Fruit fly (Drosophila melanogaster) whole organism, embryonic: ENCODE results near the gene Snr1.
A peak's percentile ranks its signal among the peaks of the same experiment; 100 is the strongest.

Source experiments
- Atf6 ChIP-seq: fragments of 200-800 bp; sonication (Bioruptor generic); IDR thresholded peaks from 2 replicates; pipeline ENCODE4 v1.3.6; 2022; ENCODE audit warnings: missing biosample characterization, missing genetic modification characterization
- BEAF-32 ChIP-seq: fragments of 200-800 bp; sonication (Bioruptor generic); optimal IDR thresholded peaks from 3 replicates; lab custom pipeline; 2017; ENCODE audit warnings: missing biosample characterization, missing genetic modification characterization, mild to moderate bottlenecking, moderate library complexity, missing genetic modification reagents
- Bteb2 ChIP-seq: fragments of 200-800 bp; sonication (Bioruptor generic); optimal IDR thresholded peaks from 2 replicates; lab custom pipeline; 2016; ENCODE audit warnings: missing biosample characterization, missing genetic modification characterization
- C15 ChIP-seq: fragments of 200-800 bp; sonication (Bioruptor generic); IDR thresholded peaks from 3 replicates; pipeline ENCODE4 v1.3.6; 2022; ENCODE audit warnings: missing biosample characterization, missing genetic modification characterization
- CG10147 ChIP-seq: fragments of 200-800 bp; sonication (Bioruptor generic); optimal IDR thresholded peaks from 2 replicates; lab custom pipeline; 2019; ENCODE audit warnings: missing biosample characterization, mild to moderate bottlenecking, missing genetic modification characterization, moderate library complexity
- CG12299 ChIP-seq: fragments of 200-800 bp; sonication (Bioruptor generic); optimal IDR thresholded peaks from 2 replicates; lab custom pipeline; 2018; ENCODE audit warnings: missing biosample characterization, mild to moderate bottlenecking, missing genetic modification characterization
- CG12769 ChIP-seq: fragments of 200-800 bp; sonication (Bioruptor generic); optimal IDR thresholded peaks from 2 replicates; lab custom pipeline; 2019; ENCODE audit warnings: missing biosample characterization, mild to moderate bottlenecking, missing genetic modification characterization, moderate library complexity
- CG13123 ChIP-seq: fragments of 200-800 bp; sonication (Bioruptor generic); optimal IDR thresholded peaks from 2 replicates; lab custom pipeline; 2016; ENCODE audit warnings: missing biosample characterization, missing genetic modification characterization
- CG15514 ChIP-seq: fragments of 200-800 bp; sonication (Bioruptor generic); optimal IDR thresholded peaks from 3 replicates; lab custom pipeline; 2017; ENCODE audit warnings: missing biosample characterization, missing genetic modification characterization, mild to moderate bottlenecking, moderate library complexity, missing genetic modification reagents
- CG17385 ChIP-seq: fragments of 200-800 bp; sonication (Bioruptor generic); optimal IDR thresholded peaks from 3 replicates; lab custom pipeline; 2018; ENCODE audit warnings: missing biosample characterization, mild to moderate bottlenecking, missing genetic modification characterization
- CG17912 ChIP-seq: fragments of 200-800 bp; sonication (Bioruptor generic); optimal IDR thresholded peaks from 2 replicates; lab custom pipeline; 2018; ENCODE audit warnings: missing biosample characterization, mild to moderate bottlenecking, missing genetic modification characterization
- CG1832 ChIP-seq: fragments of 200-800 bp; sonication (Bioruptor generic); optimal IDR thresholded peaks from 2 replicates; lab custom pipeline; 2017; ENCODE audit warnings: missing biosample characterization, mild to moderate bottlenecking, missing genetic modification characterization, inconsistent platforms
- CG18619 ChIP-seq: fragments of 200-800 bp; sonication (Bioruptor generic); optimal IDR thresholded peaks from 3 replicates; lab custom pipeline; 2017; ENCODE audit warnings: missing biosample characterization, mild to moderate bottlenecking, missing genetic modification characterization
- CG2712 ChIP-seq: fragments of 200-800 bp; optimal IDR thresholded peaks from 3 replicates; lab custom pipeline; 2019; ENCODE audit warnings: missing biosample characterization, mild to moderate bottlenecking, missing genetic modification characterization, moderate library complexity
- CG2889 ChIP-seq: fragments of 200-800 bp; sonication (Bioruptor generic); IDR thresholded peaks from 3 replicates; pipeline ENCODE4 v1.3.6; 2022; ENCODE audit warnings: missing biosample characterization, missing genetic modification characterization
- CG31388 ChIP-seq: fragments of 200-800 bp; sonication (Bioruptor generic); optimal IDR thresholded peaks from 2 replicates; lab custom pipeline; 2016; ENCODE audit warnings: missing biosample characterization, missing genetic modification characterization
- CG3838 ChIP-seq: fragments of 200-800 bp; sonication (Bioruptor generic); optimal IDR thresholded peaks from 3 replicates; lab custom pipeline; 2016; ENCODE audit warnings: missing biosample characterization, missing genetic modification characterization
- CG4617 ChIP-seq: fragments of 200-800 bp; sonication (Bioruptor generic); optimal IDR thresholded peaks from 3 replicates; lab custom pipeline; 2016; ENCODE audit warnings: missing biosample characterization, missing genetic modification characterization, borderline replicate concordance
- CG6683 ChIP-seq: fragments of 200-800 bp; sonication (Bioruptor generic); optimal IDR thresholded peaks from 2 replicates; lab custom pipeline; 2017; ENCODE audit warnings: missing biosample characterization, mild to moderate bottlenecking, missing genetic modification characterization, missing genetic modification reagents
- CG6765 ChIP-seq: fragments of 200-800 bp; sonication (Bioruptor generic); optimal IDR thresholded peaks from 3 replicates; lab custom pipeline; 2017; ENCODE audit warnings: missing biosample characterization, mild to moderate bottlenecking, missing genetic modification characterization
- CG8924 ChIP-seq: fragments of 200-800 bp; optimal IDR thresholded peaks from 3 replicates; lab custom pipeline; 2019; ENCODE audit warnings: missing biosample characterization, mild to moderate bottlenecking, missing genetic modification characterization, moderate library complexity
- Chrac-16 ChIP-seq: fragments of 200-800 bp; sonication (Bioruptor generic); optimal IDR thresholded peaks from 3 replicates; lab custom pipeline; 2016; ENCODE audit warnings: missing biosample characterization, missing genetic modification characterization
- Dad ChIP-seq: fragments of 200-800 bp; sonication (Bioruptor generic); optimal IDR thresholded peaks from 3 replicates; lab custom pipeline; 2016; ENCODE audit warnings: missing biosample characterization, missing genetic modification characterization
- GATAe ChIP-seq: fragments of 200-800 bp; sonication (Bioruptor generic); conservative IDR thresholded peaks from 2 replicates; pipeline ENCODE4 v1.3.6; 2022; ENCODE audit warnings: missing biosample characterization, missing genetic modification characterization
- Hey ChIP-seq: fragments of 200-800 bp; sonication (Bioruptor generic); optimal IDR thresholded peaks from 3 replicates; lab custom pipeline; 2018; ENCODE audit warnings: missing biosample characterization, mild to moderate bottlenecking, missing genetic modification characterization
- Hsf ChIP-seq: fragments of 200-800 bp; sonication (Bioruptor generic); optimal IDR thresholded peaks from 3 replicates; lab custom pipeline; 2016; ENCODE audit warnings: missing biosample characterization, missing genetic modification characterization
- Lhr ChIP-seq: fragments of 200-800 bp; sonication (Bioruptor generic); optimal IDR thresholded peaks from 3 replicates; lab custom pipeline; 2017; ENCODE audit warnings: mild to moderate bottlenecking, missing biosample characterization, missing genetic modification reagents, missing genetic modification characterization
- Spps ChIP-seq: fragments of 200-800 bp; sonication (Bioruptor generic); optimal IDR thresholded peaks from 2 replicates; lab custom pipeline; 2018; ENCODE audit warnings: missing biosample characterization, mild to moderate bottlenecking, missing genetic modification characterization
- Vsx1 ChIP-seq: fragments of 200-800 bp; sonication (Bioruptor generic); optimal IDR thresholded peaks from 2 replicates; lab custom pipeline; 2017; ENCODE audit warnings: missing biosample characterization, mild to moderate bottlenecking, missing genetic modification characterization, missing genetic modification reagents
- amos ChIP-seq: fragments of 200-800 bp; sonication (Bioruptor generic); IDR thresholded peaks from 2 replicates; pipeline ENCODE4 v1.3.6; 2022; ENCODE audit warnings: missing biosample characterization, missing genetic modification characterization; ENCODE audit not compliant: partially characterized antibody
- bigmax ChIP-seq: fragments of 200-800 bp; sonication (Bioruptor generic); optimal IDR thresholded peaks from 2 replicates; lab custom pipeline; 2018; ENCODE audit warnings: missing biosample characterization, mild to moderate bottlenecking, missing genetic modification characterization
- dmrt11E ChIP-seq: fragments of 200-800 bp; sonication (Bioruptor generic); optimal IDR thresholded peaks from 3 replicates; lab custom pipeline; 2018; ENCODE audit warnings: missing biosample characterization, mild to moderate bottlenecking, missing genetic modification characterization, moderate library complexity
- ewg ChIP-seq: fragments of 200-800 bp; sonication (Bioruptor generic); optimal IDR thresholded peaks from 3 replicates; lab custom pipeline; 2017; ENCODE audit warnings: mild to moderate bottlenecking, missing biosample characterization, missing genetic modification reagents, missing genetic modification characterization
- eyg ChIP-seq: fragments of 200-800 bp; sonication (Bioruptor generic); optimal IDR thresholded peaks from 3 replicates; lab custom pipeline; 2016; ENCODE audit warnings: missing biosample characterization, missing genetic modification characterization
- fu2 ChIP-seq: fragments of 200-800 bp; sonication (Bioruptor generic); optimal IDR thresholded peaks from 2 replicates; lab custom pipeline; 2016; ENCODE audit warnings: missing biosample characterization, missing genetic modification characterization
- gcm2 ChIP-seq: fragments of 200-800 bp; sonication (Bioruptor generic); optimal IDR thresholded peaks from 2 replicates; lab custom pipeline; 2016; ENCODE audit warnings: missing biosample characterization, missing genetic modification characterization
- hkb ChIP-seq, 2 experiments: fragments of 200-800 bp in 1 of 2; fragments of >200 bp in 1 of 2; sonication (Bioruptor generic) in 1 of 2; IDR thresholded peaks in 1 of 2; optimal IDR thresholded peaks in 1 of 2; 2 replicates each; pipeline versions ENCODE4 v1.3.6 to Lab custom; 2017 to 2022; ENCODE audit warnings: missing biosample characterization in 1 of 2, missing genetic modification characterization in 1 of 2
- hth ChIP-seq: fragments of >200 bp; optimal IDR thresholded peaks from 2 replicates; lab custom pipeline; 2017; ENCODE audit warnings: inconsistent platforms
- lov ChIP-seq, 2 experiments: fragments of 200-800 bp in 1 of 2; fragments of >200 bp in 1 of 2; sonication (Bioruptor generic) in 1 of 2; IDR thresholded peaks in 1 of 2; optimal IDR thresholded peaks in 1 of 2; 2 replicates in 1 of 2; 3 replicates in 1 of 2; pipeline versions ENCODE4 v1.3.6 to Lab custom; 2017 to 2022; ENCODE audit warnings: missing biosample characterization in 1 of 2, missing genetic modification characterization in 1 of 2
- mam ChIP-seq: fragments of 200-800 bp; sonication (Bioruptor generic); optimal IDR thresholded peaks from 3 replicates; lab custom pipeline; 2016; ENCODE audit warnings: missing biosample characterization, missing genetic modification characterization
- mld ChIP-seq: fragments of 200-800 bp; sonication (Bioruptor generic); IDR thresholded peaks from 3 replicates; pipeline ENCODE4 v1.3.6; 2022; ENCODE audit warnings: missing biosample characterization, missing genetic modification characterization; ENCODE audit not compliant: partially characterized antibody
- nmo ChIP-seq: fragments of 200-800 bp; sonication (Bioruptor generic); optimal IDR thresholded peaks from 2 replicates; lab custom pipeline; 2018; ENCODE audit warnings: missing biosample characterization, mild to moderate bottlenecking, missing genetic modification characterization, moderate library complexity
- otp ChIP-seq: fragments of 200-800 bp; sonication (Bioruptor generic); IDR thresholded peaks from 3 replicates; pipeline ENCODE4, ENCODE4 v1.3.6; 2022; ENCODE audit warnings: missing biosample characterization, missing genetic modification characterization
- repo ChIP-seq: fragments of 200-800 bp; sonication (Bioruptor generic); optimal IDR thresholded peaks from 2 replicates; lab custom pipeline; 2016; ENCODE audit warnings: missing biosample characterization, missing genetic modification characterization
- rib ChIP-seq: fragments of 200-800 bp; sonication (Bioruptor generic); IDR thresholded peaks from 2 replicates; pipeline ENCODE4 v1.3.6; 2022; ENCODE audit warnings: missing biosample characterization, missing genetic modification characterization
- salm ChIP-seq: fragments of 200-800 bp; sonication (Bioruptor generic); optimal IDR thresholded peaks from 2 replicates; lab custom pipeline; 2018; ENCODE audit warnings: missing biosample characterization, mild to moderate bottlenecking, missing genetic modification characterization
- shn ChIP-seq: fragments of 200-800 bp; sonication (Bioruptor generic); optimal IDR thresholded peaks from 3 replicates; lab custom pipeline; 2016; ENCODE audit warnings: missing biosample characterization, missing genetic modification characterization
- sna ChIP-seq: fragments of 200-800 bp; sonication (Bioruptor generic); IDR thresholded peaks from 2 replicates; pipeline ENCODE4 v1.3.6; 2022; ENCODE audit warnings: missing biosample characterization, missing genetic modification characterization; ENCODE audit not compliant: partially characterized antibody
- wek ChIP-seq: fragments of 200-800 bp; sonication (Bioruptor generic); optimal IDR thresholded peaks from 3 replicates; lab custom pipeline; 2018; ENCODE audit warnings: missing biosample characterization, mild to moderate bottlenecking, missing genetic modification characterization, moderate library complexity
- wor ChIP-seq: fragments of 200-800 bp; sonication (Bioruptor generic); IDR thresholded peaks from 2 replicates; pipeline ENCODE4 v1.3.6; 2022; ENCODE audit warnings: missing biosample characterization, missing genetic modification characterization

Snr1 gene

dm6 chr3R:5474551-5474950, 3.8 kb downstream of the Snr1 start, which contains the start of the genes CG45100, HDAC3 and Hcs (continued):
- no peak for TF ChIP-seq CG12769 (tag; lab: Kevin White, UChicago)
- TF ChIP-seq salm (tag; lab: Kevin White, UChicago) = no peak
- peak; percentile 86 for TF ChIP-seq amos (GFP tag; lab: Robert Waterston, UW)
- no peak for TF ChIP-seq otp (GFP tag; lab: Robert Waterston, UW)
- TF ChIP-seq Hey (tag; lab: Kevin White, UChicago) = no peak
- peak; percentile 55 for TF ChIP-seq Hsf (GFP tag; lab: Kevin White, UChicago)
- TF ChIP-seq CG8924 (tag; lab: Kevin White, UChicago) = no peak
- peak; percentile 71 for TF ChIP-seq ewg (GFP tag; lab: Kevin White, UChicago)
- 0 out of 2 replicates have a peak, but pooled peaks have one; percentile 41 for TF ChIP-seq rib (GFP tag; lab: Robert Waterston, UW)
- 0 out of 2 replicates have a peak, but pooled peaks have one; percentile 34 for TF ChIP-seq GATAe
- no peak for TF ChIP-seq CG6765 (GFP tag; lab: Kevin White, UChicago)
- TF ChIP-seq wor (GFP tag; lab: Robert Waterston, UW) = no peak
- TF ChIP-seq CG3838 (GFP tag; lab: Kevin White, UChicago) = no peak
- TF ChIP-seq Dad (GFP tag; lab: Kevin White, UChicago) = peak; percentile 67
- TF ChIP-seq CG6683 (GFP tag; lab: Kevin White, UChicago) = no peak
- peak; percentile 51 for TF ChIP-seq Chrac-16 (GFP tag; lab: Kevin White, UChicago)
- no peak for TF ChIP-seq CG18619
- TF ChIP-seq CG2712 (tag; lab: Kevin White, UChicago) = no peak
- TF ChIP-seq Atf6 (GFP tag; lab: Robert Waterston, UW) = no peak
- TF ChIP-seq CG31388 (GFP tag; lab: Kevin White, UChicago) = no peak
- no peak for TF ChIP-seq CG12299 (tag; lab: Kevin White, UChicago)
- TF ChIP-seq hkb (optimal IDR thresholded peaks at IDR 0.05; lab: Kevin White, UChicago) = peak; percentile 87
- TF ChIP-seq hkb (GFP tag; IDR thresholded peaks at IDR 0.05; lab: Robert Waterston, UW) = no peak
- no peak for TF ChIP-seq lov (optimal IDR thresholded peaks at IDR 0.05; lab: Kevin White, UChicago)
- no peak for TF ChIP-seq lov (GFP tag; IDR thresholded peaks at IDR 0.05; lab: Robert Waterston, UW)
- TF ChIP-seq mld (GFP tag; lab: Robert Waterston, UW) = no peak; the same call in 2 of the 3 replicates
- TF ChIP-seq C15 = no peak
- no peak for TF ChIP-seq CG13123 (GFP tag; lab: Kevin White, UChicago)
- peak; percentile 60 for TF ChIP-seq fu2 (GFP tag; lab: Kevin White, UChicago)
- peak; percentile 31 for TF ChIP-seq repo (GFP tag; lab: Kevin White, UChicago)
- TF ChIP-seq CG2889 (GFP tag; lab: Robert Waterston, UW) = no peak
- TF ChIP-seq dmrt11E (tag; lab: Kevin White, UChicago) = no peak
- TF ChIP-seq Bteb2 (GFP tag; lab: Kevin White, UChicago) = peak; percentile 26
- no peak for TF ChIP-seq CG17385 (GFP tag; lab: Kevin White, UChicago)
- peak; percentile 28 for TF ChIP-seq eyg (GFP tag; lab: Kevin White, UChicago)
- TF ChIP-seq CG17912 = no peak
- no peak for TF ChIP-seq hth (lab: Kevin White, UChicago)
- no peak for TF ChIP-seq bigmax (GFP tag; lab: Kevin White, UChicago)
- TF ChIP-seq wek = no peak
- peak; percentile 45 for TF ChIP-seq CG15514 (GFP tag; lab: Kevin White, UChicago)
- TF ChIP-seq mam (GFP tag; lab: Kevin White, UChicago) = peak; percentile 69
- TF ChIP-seq CG10147 = no peak
- TF ChIP-seq Lhr = peak; percentile 49
- TF ChIP-seq Spps = no peak
- peak; percentile 76 for TF ChIP-seq nmo (GFP tag; lab: Kevin White, UChicago)
- TF ChIP-seq Vsx1 (GFP tag; lab: Kevin White, UChicago) = no peak
- peak; percentile 64 for TF ChIP-seq CG4617 (GFP tag; lab: Kevin White, UChicago)
- TF ChIP-seq BEAF-32 = peak; percentile 96
- peak; percentile 84 for TF ChIP-seq sna
- peak; percentile 68 for TF ChIP-seq shn (GFP tag; lab: Kevin White, UChicago)
- TF ChIP-seq gcm2 (GFP tag; lab: Kevin White, UChicago) = no peak
- no peak for TF ChIP-seq CG1832 (GFP tag; lab: Kevin White, UChicago)
